Worm (Caenorhabditis elegans) whole organism, L1 larva: ENCODE data around the gene C18G1.6.

Experiments used
- ama-1 ChIP-seq: fragments of 150-350 bp; optimal IDR thresholded peaks from 2 replicates; lab custom pipeline; 2014
- egl-27 ChIP-seq, 2 experiments: fragments of 150-350 bp in 1 of 2; sonication (generic microtip); optimal IDR thresholded peaks; 3 replicates each; lab custom pipeline; 2017 to 2018; ENCODE audit warnings: missing biosample characterization in 2 of 2, missing genetic modification characterization in 2 of 2, missing genetic modification reagents in 2 of 2
- lsy-2 ChIP-seq, 2 experiments: fragments of 150-350 bp; optimal IDR thresholded peaks; 2 replicates each; lab custom pipeline; 2014; ENCODE audit warnings: missing biosample characterization in 2 of 2, missing genetic modification characterization in 2 of 2
- unc-30 ChIP-seq: sonication (generic microtip); optimal IDR thresholded peaks from 2 replicates; lab custom pipeline; 2017; ENCODE audit warnings: missing biosample characterization, missing genetic modification characterization

ce11 chrV:4719965-4720364 lies 30.4 kb upstream of the C18G1.6 start, which contains the start of gene prx-6:
- no peak for TF ChIP-seq unc-30 (tag; lab: Kevin White, UChicago)
- TF ChIP-seq egl-27 (tag; optimal IDR thresholded peaks at IDR 0.05; lab: Kevin White, UChicago), result no peak
- no peak for TF ChIP-seq lsy-2 (tag; optimal IDR thresholded peaks at IDR 0.05; lab: Kevin White, UChicago)
- no peak for TF ChIP-seq ama-1 (lab: Kevin White, UChicago)
